Worm (Caenorhabditis elegans) whole organism, late embryonic: ENCODE data around the gene F39F10.4.

Experiments used
- elt-2 ChIP-seq: sonication (generic microtip); optimal IDR thresholded peaks from 2 replicates; lab custom pipeline; 2016; ENCODE audit warnings: missing genetic modification reagents, missing genetic modification characterization, missing compliant biosample characterization
- unc-86 ChIP-seq: sonication (generic microtip); optimal IDR thresholded peaks from 2 replicates; lab custom pipeline; 2016; ENCODE audit warnings: missing genetic modification characterization, missing compliant biosample characterization

- peak; percentile 70 for TF ChIP-seq elt-2 (tag; lab: Kevin White, UChicago)
- peak; percentile 64 for TF ChIP-seq unc-86 (tag; lab: Kevin White, UChicago)
These were observed 24.6 kb upstream of the F39F10.4 start for ce11 chrX:16928087-16928486.
